Fruit fly (Drosophila melanogaster): ENCODE measurements around the gene CG12241.
A peak's percentile ranks its signal among the peaks of the same experiment; 100 is the strongest.

Gene CG12241

DNA sequence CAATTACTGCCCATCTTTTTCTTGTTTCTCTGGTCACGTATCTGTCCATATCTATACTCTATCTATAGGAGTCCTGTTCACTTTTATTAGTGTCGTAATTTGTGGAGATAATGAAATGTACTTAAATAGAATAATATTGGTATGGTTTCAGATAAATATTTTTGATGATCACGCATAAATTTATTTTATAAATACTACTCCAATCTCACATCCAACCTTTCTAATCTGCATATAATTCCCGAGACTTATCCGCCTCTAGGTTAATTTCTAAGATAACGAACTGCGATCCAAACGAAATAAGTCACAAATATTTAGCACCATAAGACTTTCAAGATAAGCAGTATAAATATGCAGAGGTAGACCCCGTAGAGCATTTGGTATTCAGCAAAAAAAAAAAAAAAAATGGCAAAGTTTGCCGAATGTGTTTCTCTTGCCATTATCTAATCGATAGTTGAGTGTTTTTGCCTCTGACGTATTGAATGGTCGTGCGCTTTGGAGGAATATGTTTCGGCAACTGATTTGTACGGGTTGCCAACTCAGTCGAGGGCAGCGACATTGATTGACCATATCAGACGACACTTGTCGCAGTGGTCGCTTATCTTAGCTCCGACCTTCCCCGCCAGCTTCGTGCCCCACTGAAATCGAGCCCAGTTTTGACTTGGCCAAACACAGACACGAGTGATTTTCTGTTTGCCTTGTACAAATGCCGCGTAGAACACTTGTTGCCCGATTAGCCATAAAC lies 20.8 kb upstream of the CG12241 start:
- TF ChIP-seq Crg-1 (GFP tag; optimal IDR thresholded peaks at IDR 0.05) (peak; percentile 15), cic (GFP tag; optimal IDR thresholded peaks at IDR 0.05) (peak; percentile 91), CG7045 (GFP tag; optimal IDR thresholded peaks at IDR 0.05) (no peak), Mnt (GFP tag; optimal IDR thresholded peaks at IDR 0.05) (peak; percentile 88), pad (GFP tag; optimal IDR thresholded peaks at IDR 0.05) (no peak), kay (GFP tag; ENCODE audit: borderline replicate concordance) (peak; percentile 90), tj (GFP tag; optimal IDR thresholded peaks at IDR 0.05) (peak; percentile 37), CG11617 (GFP tag; optimal IDR thresholded peaks at IDR 0.05) (no peak), CG7101 (tag; optimal IDR thresholded peaks at IDR 0.05) (no peak)

DNA sequence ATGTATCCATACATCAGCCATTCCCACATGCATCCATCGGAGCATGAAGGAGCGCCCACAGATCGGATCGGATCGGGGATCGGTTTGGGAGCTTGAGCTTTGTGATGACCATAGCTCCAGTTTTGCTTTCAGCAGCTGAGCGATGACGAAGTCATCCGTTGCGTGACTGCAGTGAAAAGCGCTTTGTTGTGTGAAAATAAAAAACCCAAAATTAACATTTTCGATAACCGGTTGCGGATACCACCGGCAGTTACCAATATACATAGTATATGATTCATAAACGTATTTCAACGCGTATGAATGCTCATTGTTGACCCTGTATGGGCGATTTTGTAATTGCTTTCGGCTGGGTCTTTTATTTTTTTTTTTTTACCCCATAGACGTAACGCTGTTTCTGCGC lies 13.8 kb upstream of the CG12241 start:
- TF ChIP-seq cic (GFP tag; optimal IDR thresholded peaks at IDR 0.05) (no peak), CG11617 (GFP tag; optimal IDR thresholded peaks at IDR 0.05) (no peak), kay (GFP tag; ENCODE audit: borderline replicate concordance) (no peak), Hr96 (GFP tag; optimal IDR thresholded peaks at IDR 0.05) (no peak), CG1620 (GFP tag; optimal IDR thresholded peaks at IDR 0.05) (no peak), CG14711 (tag; optimal IDR thresholded peaks at IDR 0.05) (no peak), Clk (GFP tag; optimal IDR thresholded peaks at IDR 0.05) (no peak), CG5204 (GFP tag; optimal IDR thresholded peaks at IDR 0.05) (no peak), CG33017 (tag; optimal IDR thresholded peaks at IDR 0.05) (no peak)

DNA sequence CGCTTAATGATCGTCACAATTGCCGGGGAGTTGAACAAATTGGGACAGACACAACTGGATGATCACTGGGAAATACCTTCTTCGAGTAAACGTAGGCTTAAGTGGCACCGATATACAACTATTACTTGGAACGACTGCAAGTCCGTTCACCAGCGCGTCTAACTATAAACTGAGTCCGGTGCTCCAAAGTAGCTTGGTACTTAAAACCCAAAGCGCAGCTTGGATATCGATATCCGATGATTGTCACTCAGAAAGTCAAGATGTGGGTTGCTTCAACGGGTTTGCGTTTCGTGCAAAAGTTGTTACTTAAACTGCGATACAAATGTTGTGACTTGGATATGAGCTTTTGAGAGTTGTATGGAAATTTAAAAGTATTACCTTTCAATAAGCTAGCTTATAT lies 12.8 kb upstream of the CG12241 start, which contains the start of gene Spn88Ea:
Spn88Ea (minus strand) TSS at position 175 of the 400 bp plus-strand sequence.
- TF ChIP-seq CG12768 (GFP tag; optimal IDR thresholded peaks at IDR 0.05) (no peak), CG33017 (tag; optimal IDR thresholded peaks at IDR 0.05) (peak; percentile 7), bab1 (GFP tag; optimal IDR thresholded peaks at IDR 0.05) (peak; percentile 51)

DNA sequence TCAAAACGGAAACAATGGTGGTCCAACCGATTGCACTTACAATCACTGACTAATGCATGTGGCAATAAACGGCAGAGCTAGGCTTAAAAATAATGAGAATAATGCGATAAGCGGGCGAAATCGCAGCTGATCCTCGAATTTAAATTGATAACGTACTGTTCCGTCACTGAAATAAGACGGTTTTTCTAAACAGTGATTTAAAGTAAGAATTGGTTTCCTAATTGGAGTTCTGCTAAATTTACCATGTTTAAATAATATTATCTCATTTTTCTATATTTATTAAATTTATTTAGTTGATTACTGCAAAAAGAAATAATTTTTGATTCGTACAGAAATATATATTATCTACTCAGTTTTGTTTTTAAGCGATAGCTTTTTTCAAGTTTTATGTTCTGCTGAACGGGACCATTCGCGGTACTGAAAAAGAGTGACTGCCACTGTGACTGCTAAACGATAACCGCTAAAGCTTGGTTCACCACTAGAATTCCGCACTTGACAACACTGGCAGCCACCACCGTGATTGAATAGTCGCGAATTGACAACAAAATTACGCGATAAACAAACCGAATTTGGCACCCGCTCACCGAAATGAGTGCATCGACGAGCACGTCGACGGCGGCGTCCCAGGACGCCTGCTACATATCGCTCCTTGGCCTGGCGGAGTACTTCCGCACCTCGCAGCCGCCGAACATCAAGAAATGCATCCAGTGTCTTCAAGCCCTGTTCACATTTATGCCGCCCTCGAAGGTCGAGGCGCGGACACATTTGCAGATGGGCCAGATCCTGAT lies 10.2 kb upstream of the CG12241 start, which contains the start of the genes Spn88Eb and Mau2:
Spn88Eb (minus strand) TSS at position 51 of the 788 bp plus-strand sequence.
Mau2 (plus strand) TSS at position 493 of the 788 bp plus-strand sequence.
- no peak for TF ChIP-seq cnc (optimal IDR thresholded peaks at IDR 0.05)
- TF ChIP-seq pad (GFP tag; optimal IDR thresholded peaks at IDR 0.05) = peak; percentile 59
- TF ChIP-seq Mnt (GFP tag; optimal IDR thresholded peaks at IDR 0.05) = peak; percentile 68
- TF ChIP-seq CG11617 (GFP tag; optimal IDR thresholded peaks at IDR 0.05) = peak; percentile 58
- TF ChIP-seq Clk (GFP tag; optimal IDR thresholded peaks at IDR 0.05) = peak; percentile 71
- peak; percentile 2 for TF ChIP-seq bab1 (GFP tag; optimal IDR thresholded peaks at IDR 0.05)
- TF ChIP-seq CG1620 (GFP tag; optimal IDR thresholded peaks at IDR 0.05) = peak; percentile 73
- peak; percentile 43 for TF ChIP-seq CG14711 (tag; optimal IDR thresholded peaks at IDR 0.05)
- peak; percentile 25 for TF ChIP-seq tj (GFP tag; optimal IDR thresholded peaks at IDR 0.05)
- TF ChIP-seq kay (GFP tag; ENCODE audit: borderline replicate concordance) = no peak
- TF ChIP-seq CG33017 (tag; optimal IDR thresholded peaks at IDR 0.05) = peak; percentile 33
- TF ChIP-seq CG12768 (GFP tag; optimal IDR thresholded peaks at IDR 0.05) = peak; percentile 62
- TF ChIP-seq CG7045 (GFP tag; optimal IDR thresholded peaks at IDR 0.05) = peak; percentile 54
- peak; percentile 74 for TF ChIP-seq toe (GFP tag; optimal IDR thresholded peaks at IDR 0.05)
- TF ChIP-seq CG7101 (tag; optimal IDR thresholded peaks at IDR 0.05) = peak; percentile 56
- no peak for TF ChIP-seq Hr96 (GFP tag; optimal IDR thresholded peaks at IDR 0.05)
- TF ChIP-seq Crg-1 (GFP tag; optimal IDR thresholded peaks at IDR 0.05) = peak; percentile 55
- peak; percentile 21 for TF ChIP-seq ovo (GFP tag; optimal IDR thresholded peaks at IDR 0.05)
- TF ChIP-seq CG5204 (GFP tag; optimal IDR thresholded peaks at IDR 0.05) = no peak
- peak; percentile 45 for TF ChIP-seq cic (GFP tag; optimal IDR thresholded peaks at IDR 0.05)

DNA sequence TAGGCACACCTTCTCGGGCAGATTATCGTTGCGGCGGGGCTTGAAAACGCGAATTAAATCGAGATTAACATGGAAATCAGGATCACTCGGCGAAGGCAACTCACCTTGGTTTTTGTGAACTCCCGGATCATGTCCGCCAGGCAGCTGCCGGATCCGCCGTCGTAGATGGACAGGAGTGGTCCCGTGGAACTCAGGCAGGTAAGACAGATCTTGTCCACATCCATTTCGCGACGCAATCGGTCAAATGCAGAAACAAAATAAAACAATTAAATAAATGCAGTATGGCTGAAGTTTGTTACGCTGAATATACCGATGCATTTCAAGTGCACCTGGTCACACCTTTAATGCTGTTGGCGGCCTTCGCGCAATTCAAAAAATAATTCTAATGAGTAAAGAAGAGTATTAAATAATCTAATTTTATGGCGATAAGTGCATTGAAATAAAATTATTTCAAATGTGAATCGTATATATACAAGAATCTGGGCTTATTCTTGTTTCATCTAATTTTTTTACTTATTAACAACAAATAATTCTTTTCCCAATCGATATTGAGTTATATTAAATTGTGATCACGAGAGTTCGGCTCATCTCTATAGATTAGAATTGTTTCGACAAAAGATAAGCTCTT lies 5.6 kb upstream of the CG12241 start, which contains the start of the genes CG6654 and CG4210:
CG6654 (minus strand) TSS at position 297 of the 628 bp plus-strand sequence.
CG4210 (plus strand) TSS at position 613 of the 628 bp plus-strand sequence.
- no peak for TF ChIP-seq Clk (GFP tag; optimal IDR thresholded peaks at IDR 0.05)
- TF ChIP-seq cic (GFP tag; optimal IDR thresholded peaks at IDR 0.05) = no peak
- TF ChIP-seq CG14711 (tag; optimal IDR thresholded peaks at IDR 0.05) = peak; percentile 28
- peak; percentile 9 for TF ChIP-seq bab1 (GFP tag; optimal IDR thresholded peaks at IDR 0.05)
- TF ChIP-seq Hr96 (GFP tag; optimal IDR thresholded peaks at IDR 0.05) = no peak
- no peak for TF ChIP-seq CG33017 (tag; optimal IDR thresholded peaks at IDR 0.05)
- TF ChIP-seq CG7101 (tag; optimal IDR thresholded peaks at IDR 0.05) = peak; percentile 9
- TF ChIP-seq toe (GFP tag; optimal IDR thresholded peaks at IDR 0.05) = peak; percentile 5
- peak; percentile 29 for TF ChIP-seq CG11617 (GFP tag; optimal IDR thresholded peaks at IDR 0.05)
- no peak for TF ChIP-seq CG12768 (GFP tag; optimal IDR thresholded peaks at IDR 0.05)
- no peak for TF ChIP-seq CG7045 (GFP tag; optimal IDR thresholded peaks at IDR 0.05)
- peak; percentile 15 for TF ChIP-seq pad (GFP tag; optimal IDR thresholded peaks at IDR 0.05)
- no peak for TF ChIP-seq CG1620 (GFP tag; optimal IDR thresholded peaks at IDR 0.05)

DNA sequence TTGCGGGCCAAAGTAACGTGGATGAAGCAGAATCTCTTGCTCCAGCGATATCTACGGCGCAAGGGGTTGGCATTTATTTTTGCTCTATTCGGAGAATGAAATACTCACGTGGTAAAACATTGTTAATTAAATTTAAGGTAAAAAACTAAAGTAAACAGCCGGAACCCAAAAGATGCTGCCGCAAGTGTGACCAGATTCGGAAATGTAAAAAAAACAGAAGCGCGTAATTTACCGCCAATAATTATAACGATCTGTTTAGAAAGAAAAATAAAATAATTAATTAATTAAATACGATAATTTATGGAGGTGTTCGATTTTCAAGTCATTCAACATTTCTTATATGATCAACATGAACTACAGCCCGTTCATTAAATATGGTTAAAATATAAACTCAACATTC lies 3.9 kb downstream of the CG12241 start, which contains the start of gene Polr2G:
Polr2G (minus strand) TSS at position 208 of the 400 bp plus-strand sequence.
- TF ChIP-seq CG7045 (GFP tag; optimal IDR thresholded peaks at IDR 0.05) (no peak), CG1620 (GFP tag; optimal IDR thresholded peaks at IDR 0.05) (no peak), CG7101 (tag; optimal IDR thresholded peaks at IDR 0.05) (no peak), cnc (optimal IDR thresholded peaks at IDR 0.05) (no peak), Crg-1 (GFP tag; optimal IDR thresholded peaks at IDR 0.05) (no peak), cic (GFP tag; optimal IDR thresholded peaks at IDR 0.05) (no peak), bab1 (GFP tag; optimal IDR thresholded peaks at IDR 0.05) (peak; percentile 30), CG12768 (GFP tag; optimal IDR thresholded peaks at IDR 0.05) (no peak)

All from whole organism, adult.